Fruit fly (Drosophila melanogaster) whole organism, pupa: Measurements from ENCODE around the gene CG43998.
A peak's percentile ranks its signal among the peaks of the same experiment; 100 is the strongest.

Experiments
- CG10348 ChIP-seq: fragments of 200-800 bp; sonication (Bioruptor generic); IDR thresholded peaks from 2 replicates; pipeline ENCODE4 v1.3.6; 2022; ENCODE audit warnings: missing biosample characterization, missing genetic modification characterization
- CG12605 ChIP-seq: fragments of 200-800 bp; sonication (Bioruptor generic); IDR thresholded peaks from 2 replicates; pipeline ENCODE4 v1.3.6; 2022; ENCODE audit warnings: missing biosample characterization, missing genetic modification characterization
- CG13204 ChIP-seq: fragments of 200-800 bp; sonication (Bioruptor generic); optimal IDR thresholded peaks from 2 replicates; lab custom pipeline; 2018; ENCODE audit warnings: missing biosample characterization, mild to moderate bottlenecking, missing genetic modification characterization, moderate library complexity
- CG14655 ChIP-seq: fragments of 200-800 bp; sonication (Bioruptor generic); optimal IDR thresholded peaks from 3 replicates; lab custom pipeline; 2017; ENCODE audit warnings: mild to moderate bottlenecking, missing biosample characterization, missing genetic modification reagents, missing genetic modification characterization
- CG15710 ChIP-seq: fragments of 200-800 bp; sonication (Bioruptor generic); optimal IDR thresholded peaks from 2 replicates; lab custom pipeline; 2018; ENCODE audit warnings: missing biosample characterization, mild to moderate bottlenecking, missing genetic modification characterization, moderate library complexity
- CG17806 ChIP-seq: fragments of 200-800 bp; sonication (Bioruptor generic); optimal IDR thresholded peaks from 2 replicates; lab custom pipeline; 2018; ENCODE audit warnings: missing biosample characterization, mild to moderate bottlenecking, missing genetic modification characterization, moderate library complexity
- CG32121 ChIP-seq: fragments of 200-800 bp; sonication (Bioruptor generic); IDR thresholded peaks from 2 replicates; pipeline ENCODE4 v1.3.6; 2022; ENCODE audit warnings: missing biosample characterization, missing genetic modification characterization
- CG34367 ChIP-seq: fragments of 200-800 bp; sonication (Bioruptor generic); optimal IDR thresholded peaks from 2 replicates; lab custom pipeline; 2018; ENCODE audit warnings: missing biosample characterization, mild to moderate bottlenecking, missing genetic modification characterization
- CG4496 ChIP-seq: fragments of 200-800 bp; sonication (Bioruptor generic); IDR thresholded peaks from 3 replicates; pipeline ENCODE4 v1.3.6; 2022; ENCODE audit warnings: missing biosample characterization, missing genetic modification characterization
- CG8159 ChIP-seq: fragments of 200-800 bp; sonication (Bioruptor generic); optimal IDR thresholded peaks from 3 replicates; lab custom pipeline; 2018; ENCODE audit warnings: missing biosample characterization, mild to moderate bottlenecking, missing genetic modification characterization, moderate library complexity
- CG8301 ChIP-seq: fragments of 200-800 bp; sonication (Bioruptor generic); optimal IDR thresholded peaks from 2 replicates; lab custom pipeline; 2018; ENCODE audit warnings: missing biosample characterization, mild to moderate bottlenecking, missing genetic modification characterization
- CG9948 ChIP-seq: fragments of 200-800 bp; sonication (Bioruptor generic); optimal IDR thresholded peaks from 2 replicates; lab custom pipeline; 2018; ENCODE audit warnings: missing biosample characterization, mild to moderate bottlenecking, missing genetic modification characterization, moderate library complexity
- D1 ChIP-seq: fragments of 200-800 bp; sonication (Bioruptor generic); optimal IDR thresholded peaks from 2 replicates; lab custom pipeline; 2018; ENCODE audit warnings: missing biosample characterization, mild to moderate bottlenecking, missing genetic modification characterization, moderate library complexity
- EcR ChIP-seq: fragments of 200-800 bp; sonication (Bioruptor generic); optimal IDR thresholded peaks from 3 replicates; lab custom pipeline; 2019; ENCODE audit warnings: missing biosample characterization, missing genetic modification characterization, mild to moderate bottlenecking, moderate library complexity, missing genetic modification reagents
- Ets98B ChIP-seq: fragments of 200-800 bp; sonication (Bioruptor generic); IDR thresholded peaks from 2 replicates; pipeline ENCODE4 v1.3.6; 2022; ENCODE audit warnings: missing biosample characterization, missing genetic modification characterization
- Pif1A ChIP-seq: fragments of 200-800 bp; sonication (Bioruptor generic); optimal IDR thresholded peaks from 3 replicates; lab custom pipeline; 2016; ENCODE audit warnings: missing biosample characterization, missing genetic modification characterization
- Pif1B ChIP-seq: fragments of 200-800 bp; sonication (Bioruptor generic); optimal IDR thresholded peaks from 3 replicates; lab custom pipeline; 2016; ENCODE audit warnings: missing biosample characterization, missing genetic modification characterization
- Snoo ChIP-seq: fragments of 200-800 bp; sonication (Bioruptor generic); optimal IDR thresholded peaks from 3 replicates; lab custom pipeline; 2017; ENCODE audit warnings: missing biosample characterization, mild to moderate bottlenecking, missing genetic modification characterization, inconsistent platforms
- fd96Ca ChIP-seq: fragments of 200-800 bp; sonication (Bioruptor generic); IDR thresholded peaks from 3 replicates; pipeline ENCODE4 v1.3.6; 2022; ENCODE audit warnings: missing biosample characterization, missing genetic modification characterization
- gl ChIP-seq: fragments of 200-800 bp; sonication (Bioruptor generic); optimal IDR thresholded peaks from 2 replicates; lab custom pipeline; 2018; ENCODE audit warnings: missing biosample characterization, mild to moderate bottlenecking, missing genetic modification characterization
- rn ChIP-seq: fragments of 200-800 bp; sonication (Bioruptor generic); IDR thresholded peaks from 2 replicates; pipeline ENCODE4 v1.3.6; 2022; ENCODE audit warnings: missing biosample characterization, missing genetic modification characterization

CG43998 gene

dm6 chr3R:23888273-23889220 lies 40.3 kb downstream of the CG43998 start:
- TF ChIP-seq EcR (GFP tag; lab: Kevin White, UChicago) = peak; percentile 5
- no peak for TF ChIP-seq D1 (tag; lab: Kevin White, UChicago)
- TF ChIP-seq fd96Ca (GFP tag; lab: Robert Waterston, UW) = no peak
- TF ChIP-seq Pif1B (GFP tag; lab: Kevin White, UChicago) = no peak
- TF ChIP-seq Ets98B (GFP tag; lab: Robert Waterston, UW) = peak; percentile 42
- TF ChIP-seq CG12605 (GFP tag; lab: Robert Waterston, UW) = no peak
- TF ChIP-seq CG4496 (GFP tag; lab: Robert Waterston, UW) = peak; percentile 58; the same call in 2 of the 3 replicates
- TF ChIP-seq CG10348 (GFP tag; lab: Robert Waterston, UW) = no peak
- TF ChIP-seq CG9948 (tag; lab: Kevin White, UChicago) = no peak
- TF ChIP-seq CG8301 (tag; lab: Kevin White, UChicago) = no peak
- peak; percentile 26; the same call in 1 of the 2 replicates for TF ChIP-seq CG32121 (GFP tag; lab: Robert Waterston, UW)
- TF ChIP-seq Pif1A (GFP tag; lab: Kevin White, UChicago) = no peak
- no peak for TF ChIP-seq gl (tag; lab: Kevin White, UChicago)
- TF ChIP-seq rn = 0 out of 2 replicates have a peak, but pooled peaks have one; percentile 24
- no peak for TF ChIP-seq CG17806 (tag; lab: Kevin White, UChicago)
- TF ChIP-seq CG15710 (tag; lab: Kevin White, UChicago) = peak; percentile 2
- peak; percentile 40 for TF ChIP-seq Snoo (tag; lab: Kevin White, UChicago)
- TF ChIP-seq CG8159 = peak; percentile 4
- TF ChIP-seq CG13204 (GFP tag; lab: Kevin White, UChicago) = no peak
- TF ChIP-seq CG14655 = no peak
- no peak for TF ChIP-seq CG34367 (tag; lab: Kevin White, UChicago)

- no peak for TF ChIP-seq CG14655
- peak; percentile 74 for TF ChIP-seq CG4496 (GFP tag; lab: Robert Waterston, UW)
- TF ChIP-seq CG8301 (tag; lab: Kevin White, UChicago) = peak; percentile 44
- TF ChIP-seq CG17806 (tag; lab: Kevin White, UChicago) = peak; percentile 23
- TF ChIP-seq rn = 0 out of 2 replicates have a peak, but pooled peaks have one; percentile 30
- peak; percentile 27; the same call in 1 of the 2 replicates for TF ChIP-seq Ets98B (GFP tag; lab: Robert Waterston, UW)
- TF ChIP-seq CG34367 (tag; lab: Kevin White, UChicago) = peak; percentile 10
- TF ChIP-seq CG10348 (GFP tag; lab: Robert Waterston, UW) = no peak
- peak; percentile 75 for TF ChIP-seq fd96Ca (GFP tag; lab: Robert Waterston, UW)
- TF ChIP-seq CG32121 (GFP tag; lab: Robert Waterston, UW) = peak; percentile 45
- no peak for TF ChIP-seq CG8159
Measured at dm6 chr3R:23887572-23887971, 41.2 kb downstream of the CG43998 start.

dm6 chr3R:23887096-23887421 lies 41.7 kb downstream of the CG43998 start:
- TF ChIP-seq Ets98B (GFP tag; lab: Robert Waterston, UW) (peak; percentile 98), CG32121 (GFP tag; lab: Robert Waterston, UW) (peak; percentile 99), CG15710 (tag; lab: Kevin White, UChicago) (peak; percentile 95), Snoo (tag; lab: Kevin White, UChicago) (peak; percentile 87), CG12605 (GFP tag; lab: Robert Waterston, UW) (peak; percentile 97), fd96Ca (GFP tag; lab: Robert Waterston, UW) (peak; percentile 91), Pif1A (GFP tag; lab: Kevin White, UChicago) (peak; percentile 93), CG8159 (peak; percentile 96), EcR (GFP tag; lab: Kevin White, UChicago) (no peak), gl (tag; lab: Kevin White, UChicago) (peak; percentile 82), CG34367 (tag; lab: Kevin White, UChicago) (peak; percentile 93), CG10348 (GFP tag; lab: Robert Waterston, UW) (peak; percentile 94), rn (peak; percentile 95), CG8301 (tag; lab: Kevin White, UChicago) (peak; percentile 98), CG17806 (tag; lab: Kevin White, UChicago) (peak; percentile 96), CG9948 (tag; lab: Kevin White, UChicago) (peak; percentile 97), CG14655 (peak; percentile 98), D1 (tag; lab: Kevin White, UChicago) (peak; percentile 86), CG13204 (GFP tag; lab: Kevin White, UChicago) (peak; percentile 76), Pif1B (GFP tag; lab: Kevin White, UChicago) (peak; percentile 88), CG4496 (GFP tag; lab: Robert Waterston, UW) (peak; percentile 99)

- TF ChIP-seq CG13204 (GFP tag; lab: Kevin White, UChicago) = peak; percentile 87
- TF ChIP-seq CG32121 (GFP tag; lab: Robert Waterston, UW) = peak; percentile 82
- TF ChIP-seq CG9948 (tag; lab: Kevin White, UChicago) = peak; percentile 96
- TF ChIP-seq CG8159 = peak; percentile 97
- peak; percentile 93 for TF ChIP-seq CG34367 (tag; lab: Kevin White, UChicago)
- peak; percentile 84 for TF ChIP-seq Ets98B (GFP tag; lab: Robert Waterston, UW)
- TF ChIP-seq CG10348 (GFP tag; lab: Robert Waterston, UW) = no peak
- TF ChIP-seq CG17806 (tag; lab: Kevin White, UChicago) = peak; percentile 95
- TF ChIP-seq D1 (tag; lab: Kevin White, UChicago) = peak; percentile 90
- TF ChIP-seq fd96Ca (GFP tag; lab: Robert Waterston, UW) = peak; percentile 74
- peak; percentile 96 for TF ChIP-seq Pif1A (GFP tag; lab: Kevin White, UChicago)
- TF ChIP-seq gl (tag; lab: Kevin White, UChicago) = peak; percentile 83
- peak; percentile 65 for TF ChIP-seq EcR (GFP tag; lab: Kevin White, UChicago)
- TF ChIP-seq CG14655 = peak; percentile 95
- TF ChIP-seq CG15710 (tag; lab: Kevin White, UChicago) = peak; percentile 96
- peak; percentile 94 for TF ChIP-seq CG8301 (tag; lab: Kevin White, UChicago)
- TF ChIP-seq Pif1B (GFP tag; lab: Kevin White, UChicago) = peak; percentile 94
- peak; percentile 70 for TF ChIP-seq rn
- TF ChIP-seq Snoo (tag; lab: Kevin White, UChicago) = peak; percentile 95
- TF ChIP-seq CG4496 (GFP tag; lab: Robert Waterston, UW) = peak; percentile 91
- TF ChIP-seq CG12605 (GFP tag; lab: Robert Waterston, UW) = peak; percentile 86; the same call in 1 of the 2 replicates
Measured at dm6 chr3R:23886270-23887095, 42.3 kb downstream of the CG43998 start.
